Worm (Caenorhabditis elegans): ENCODE measurements around the gene sas-7.

Gene sas-7

ce11 chrIII:10326327-10326726 lies 5.5 kb downstream of the sas-7 start:
- TF ChIP-seq unc-62 (GFP tag; optimal IDR thresholded peaks at IDR 0.05) = no peak

DNA sequence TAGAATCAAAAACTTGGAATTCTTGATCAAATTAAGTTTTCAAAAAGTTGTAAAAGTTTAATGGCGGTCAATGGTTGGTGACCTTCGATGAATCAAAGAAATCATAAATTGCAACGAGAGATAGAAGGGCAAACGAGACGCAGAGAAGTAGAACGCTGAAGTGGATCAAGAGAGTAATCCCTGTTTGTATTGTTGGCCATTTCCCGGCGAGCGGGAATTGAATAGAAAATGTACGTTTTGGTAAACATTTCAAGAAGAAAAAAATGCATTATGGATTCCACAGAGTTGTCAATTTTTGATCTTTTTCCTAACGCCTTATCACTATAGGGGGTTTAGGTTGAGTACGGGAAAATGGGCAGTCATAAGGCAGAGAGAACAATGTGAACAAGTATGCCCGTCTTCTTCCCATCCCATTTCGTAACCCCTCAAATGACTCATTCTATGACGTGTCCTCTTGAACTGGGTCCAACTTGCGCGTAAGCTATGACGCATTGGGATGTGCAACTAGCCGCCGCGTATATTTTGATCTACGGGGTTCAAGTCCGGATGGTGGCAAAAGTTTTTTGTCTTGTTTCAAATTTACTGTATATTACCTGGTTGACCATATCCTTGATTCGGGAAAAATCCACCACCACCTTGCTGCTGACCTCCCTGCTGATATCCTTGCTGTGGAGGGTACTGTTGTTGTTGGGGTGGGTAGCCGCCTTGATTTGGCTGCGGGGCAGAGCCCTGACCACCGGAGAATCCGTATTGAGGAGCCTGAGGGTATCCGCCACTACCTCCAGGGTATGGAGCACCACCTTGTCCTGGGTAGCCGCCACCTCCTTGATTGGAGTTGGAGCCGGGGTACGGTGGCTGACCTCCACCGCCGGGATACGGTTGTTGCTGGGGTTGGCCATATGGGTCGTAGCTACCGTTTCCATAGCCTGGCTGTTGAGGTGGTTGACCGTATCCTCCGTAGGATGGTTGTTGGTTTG lies 8.0 kb downstream of the sas-7 start:
- no peak for TF ChIP-seq unc-62 (GFP tag; optimal IDR thresholded peaks at IDR 0.05)

ce11 chrIII:10329811-10330210 lies 9.0 kb downstream of the sas-7 start:
- TF ChIP-seq unc-62 (GFP tag; optimal IDR thresholded peaks at IDR 0.05) = no peak

ce11 chrIII:10330372-10331062 lies 9.7 kb downstream of the sas-7 start, which contains the start of gene nex-2:
Gene nex-2 (minus strand): TSS chrIII:10330422.
- no peak for TF ChIP-seq unc-62 (GFP tag; optimal IDR thresholded peaks at IDR 0.05)

DNA sequence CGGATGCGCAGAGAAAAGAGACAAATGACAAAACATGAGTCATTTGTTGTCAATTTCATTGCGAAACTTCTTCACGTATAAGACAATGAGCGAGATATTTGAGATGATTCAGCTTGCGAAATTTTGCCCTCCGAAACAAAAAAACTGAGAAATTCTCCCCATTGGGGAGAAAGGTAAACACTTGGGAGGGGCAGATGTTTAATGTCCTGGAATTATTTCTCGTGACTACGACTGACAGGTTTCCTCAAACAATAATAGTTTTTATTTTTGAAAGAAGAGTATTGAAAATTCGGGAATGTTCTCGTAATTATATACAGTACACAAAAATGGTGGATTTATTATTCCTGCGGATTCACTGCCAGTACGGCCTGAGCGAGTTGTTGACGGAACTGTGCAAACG lies 10.4 kb downstream of the sas-7 start:
- TF ChIP-seq unc-62 (GFP tag; optimal IDR thresholded peaks at IDR 0.05) = no peak

DNA sequence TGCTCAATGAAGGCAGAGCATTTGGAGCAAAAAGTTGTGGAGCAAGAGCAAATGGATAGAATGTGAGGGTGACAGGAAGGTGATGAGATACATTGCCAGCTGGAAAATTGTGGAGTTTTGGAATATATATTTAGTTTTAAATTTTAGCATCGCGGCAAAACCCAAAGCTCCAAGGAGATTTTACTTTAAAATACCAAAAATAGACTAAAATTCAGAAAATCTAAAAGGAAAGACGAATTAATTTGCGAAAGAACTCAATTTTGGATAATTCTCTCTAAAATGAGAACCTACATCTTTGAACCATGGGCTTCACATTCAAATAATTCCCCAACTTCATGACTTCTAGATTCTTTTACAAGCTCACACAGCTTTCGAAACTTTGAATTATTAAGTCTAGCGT lies 11.7 kb downstream of the sas-7 start, which contains the start of gene T07C4.12:
T07C4.12 (minus strand) TSS at position 101 of the 400 bp plus-strand sequence.
- TF ChIP-seq unc-62 (GFP tag; optimal IDR thresholded peaks at IDR 0.05) = no peak

ce11 chrIII:10333961-10334542 lies 13.2 kb downstream of the sas-7 start, which contains the start of the genes jmjd-4 and mev-1:
Gene jmjd-4 (minus strand): TSS chrIII:10334018.
Gene mev-1 (plus strand): TSS chrIII:10334277.
- no peak for TF ChIP-seq unc-62 (GFP tag; optimal IDR thresholded peaks at IDR 0.05)

DNA sequence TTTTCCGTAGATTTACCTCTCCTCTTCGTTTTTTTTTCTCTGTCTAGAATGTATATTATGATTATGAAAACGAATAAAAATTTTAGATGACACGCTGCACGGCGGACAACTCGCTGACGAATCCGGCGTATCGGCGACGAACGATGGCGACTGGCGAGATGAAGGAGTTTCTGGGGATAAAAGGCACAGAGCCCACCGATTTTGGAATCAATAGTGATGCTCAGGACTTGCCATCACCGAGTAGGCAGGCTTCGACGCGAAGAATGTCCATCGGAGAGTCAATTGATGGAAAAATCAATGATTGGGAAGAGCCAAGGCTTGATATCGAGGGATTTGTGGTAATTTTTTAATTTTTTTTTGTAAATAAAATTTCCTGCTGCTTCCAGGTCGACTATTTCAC lies 14.3 kb downstream of the sas-7 start, which contains the start of gene ced-9:
ced-9 (plus strand) TSS at position 87 of the 400 bp plus-strand sequence.
- no peak for TF ChIP-seq unc-62 (GFP tag; optimal IDR thresholded peaks at IDR 0.05)

DNA sequence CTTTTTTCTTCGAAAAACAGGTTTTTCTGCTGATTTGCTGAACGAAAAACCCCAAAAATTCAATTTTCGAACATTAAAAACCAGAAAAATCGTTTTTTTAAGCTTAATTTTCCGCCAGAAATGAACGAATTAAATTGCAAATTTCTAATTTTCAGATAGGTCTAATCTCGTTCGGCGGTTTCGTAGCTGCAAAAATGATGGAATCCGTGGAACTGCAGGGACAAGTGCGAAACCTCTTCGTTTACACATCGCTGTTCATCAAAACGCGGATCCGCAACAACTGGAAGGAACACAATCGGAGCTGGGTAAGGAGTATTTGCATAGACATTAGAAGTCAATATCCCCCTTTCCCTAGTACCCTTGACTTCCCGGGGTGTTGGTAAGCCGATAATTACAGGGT lies 15.3 kb downstream of the sas-7 start:
- TF ChIP-seq unc-62 (GFP tag; optimal IDR thresholded peaks at IDR 0.05) = no peak

- no peak for TF ChIP-seq unc-62 (GFP tag; optimal IDR thresholded peaks at IDR 0.05)
Measured at ce11 chrIII:10337508-10338166, 16.8 kb downstream of the sas-7 start, which contains the start of gene ttr-15. Gene ttr-15 (plus strand): TSS chrIII:10337847.

ce11 chrIII:10338992-10339852 lies 18.4 kb downstream of the sas-7 start:
- TF ChIP-seq unc-62 (GFP tag; optimal IDR thresholded peaks at IDR 0.05) = no peak

ce11 chrIII:10339949-10340348 lies 19.1 kb downstream of the sas-7 start:
- TF ChIP-seq unc-62 (GFP tag; optimal IDR thresholded peaks at IDR 0.05) = no peak

DNA sequence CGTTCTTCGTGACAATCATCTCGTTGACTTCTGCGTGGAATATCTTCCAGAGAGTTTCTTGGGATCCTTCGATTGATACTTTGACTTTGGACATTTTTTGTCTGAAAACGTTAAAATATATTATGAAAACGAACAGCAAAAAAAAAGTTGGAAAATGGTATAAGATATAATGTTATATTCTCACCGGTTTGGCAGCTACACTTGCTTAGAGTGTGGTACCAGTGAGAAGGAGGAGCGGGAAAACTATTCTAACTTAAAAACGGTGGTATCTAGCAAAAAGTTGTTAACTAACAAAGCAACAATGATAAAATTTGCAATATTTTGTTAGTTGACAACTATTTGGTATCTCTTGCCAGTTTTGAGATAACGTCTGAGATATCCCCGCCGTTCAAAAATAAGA lies 20.9 kb downstream of the sas-7 start, which contains the start of gene tbx-9:
tbx-9 (minus strand) TSS at position 101 of the 400 bp plus-strand sequence.
- TF ChIP-seq unc-62 (GFP tag; optimal IDR thresholded peaks at IDR 0.05) = no peak

- no peak for TF ChIP-seq unc-62 (GFP tag; optimal IDR thresholded peaks at IDR 0.05)
Measured at ce11 chrIII:10344762-10345161, 23.9 kb downstream of the sas-7 start.

All from whole organism, dauer.